Worm (Caenorhabditis elegans) whole organism, midembryonic: ENCODE data around the gene C25H3.10.

ENCODE experiments used
- T22C8.4 ChIP-seq: fragments of 200-800 bp; sonication (Bioruptor generic); IDR thresholded peaks from 2 replicates; pipeline ENCODE4 v1.3.6; 2022; ENCODE audit warnings: missing genetic modification characterization, missing compliant biosample characterization
- cog-1 ChIP-seq: sonication (generic microtip); optimal IDR thresholded peaks from 2 replicates; lab custom pipeline; 2016; ENCODE audit warnings: missing genetic modification characterization, missing compliant biosample characterization
- flt-1 ChIP-seq: fragments of 200-800 bp; sonication (Bioruptor generic); IDR thresholded peaks from 2 replicates; pipeline ENCODE4 v1.3.6; 2022; ENCODE audit warnings: missing genetic modification characterization, missing compliant biosample characterization
- klf-2 ChIP-seq: fragments of 200-800 bp; sonication (Bioruptor generic); conservative IDR thresholded peaks from 2 replicates; pipeline ENCODE4 v1.3.6; 2022; ENCODE audit warnings: missing genetic modification reagents, missing genetic modification characterization, missing compliant biosample characterization
- med-1 ChIP-seq: sonication (generic microtip); optimal IDR thresholded peaks from 2 replicates; lab custom pipeline; 2017; ENCODE audit warnings: missing genetic modification characterization, mild to moderate bottlenecking, missing compliant biosample characterization, antibody characterized with exemption, missing genetic modification reagents; ENCODE audit not compliant: insufficient read depth
- ref-1 ChIP-seq: fragments of 200-800 bp; sonication (Bioruptor generic); conservative IDR thresholded peaks from 2 replicates; pipeline ENCODE4 v1.3.6; 2022; ENCODE audit warnings: missing genetic modification reagents, missing genetic modification characterization, missing compliant biosample characterization
- tab-1 ChIP-seq: fragments of 200-800 bp; sonication (Bioruptor generic); IDR thresholded peaks from 2 replicates; pipeline ENCODE4 v1.3.6; 2022; ENCODE audit warnings: missing genetic modification characterization, missing compliant biosample characterization
- ztf-23 ChIP-seq: fragments of 200-800 bp; sonication (Bioruptor generic); IDR thresholded peaks from 2 replicates; pipeline ENCODE4 v1.3.6; 2022; ENCODE audit warnings: missing genetic modification reagents, missing genetic modification characterization, missing compliant biosample characterization

ce11 chrII:5708154-5708553, 9.4 kb upstream of the C25H3.10 start:
- TF ChIP-seq ztf-23 (GFP tag; lab: Robert Waterston, UW) = no peak
- no peak for TF ChIP-seq cog-1
- TF ChIP-seq med-1 = no peak
- no peak for TF ChIP-seq flt-1 (GFP tag; lab: Robert Waterston, UW)
- TF ChIP-seq T22C8.4 = no peak
- no peak for TF ChIP-seq tab-1 (GFP tag; lab: Robert Waterston, UW)
- TF ChIP-seq klf-2 (GFP tag; lab: Robert Waterston, UW) = no peak
- no peak for TF ChIP-seq ref-1
